Worm (Caenorhabditis elegans) whole organism, L4/young adult: ENCODE results near the gene epic-3.

ENCODE experiments used
- W03F9.2 ChIP-seq: fragments of 150-350 bp; optimal IDR thresholded peaks from 2 replicates; lab custom pipeline; 2014; ENCODE audit warnings: missing biosample characterization, missing genetic modification characterization
- dao-5 ChIP-seq: sonication (generic microtip); optimal IDR thresholded peaks from 2 replicates; lab custom pipeline; 2016; ENCODE audit warnings: missing genotype, missing genetic modification characterization, moderate library complexity, missing compliant biosample characterization
- him-1 ChIP-seq: sonication (generic microtip); optimal IDR thresholded peaks from 2 replicates; lab custom pipeline; 2016; ENCODE audit warnings: missing genotype, missing genetic modification reagents, missing genetic modification characterization, missing compliant biosample characterization

epic-3 gene

DNA sequence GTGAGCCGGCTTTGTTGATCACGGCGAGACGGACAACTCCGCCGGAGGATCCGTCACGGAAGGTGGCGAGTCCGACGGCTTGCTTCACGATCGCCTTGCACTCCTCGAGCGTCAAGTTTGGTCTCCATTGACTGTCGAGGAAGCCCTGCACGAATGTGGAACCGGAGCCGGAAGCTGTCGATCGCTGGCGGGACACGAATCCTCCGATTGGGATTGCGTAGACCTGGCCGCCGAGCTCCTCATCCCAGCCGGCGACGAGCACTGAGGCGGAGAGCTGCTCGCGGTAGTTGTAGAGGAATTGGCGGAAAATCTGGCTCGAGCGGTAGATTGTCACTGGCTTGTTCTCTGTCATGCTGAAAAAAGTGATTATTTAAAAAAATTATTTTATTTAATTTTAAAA, 15.2 kb downstream of the epic-3 start:
- TF ChIP-seq W03F9.2 (tag; lab: Kevin White, UChicago), result no peak

DNA sequence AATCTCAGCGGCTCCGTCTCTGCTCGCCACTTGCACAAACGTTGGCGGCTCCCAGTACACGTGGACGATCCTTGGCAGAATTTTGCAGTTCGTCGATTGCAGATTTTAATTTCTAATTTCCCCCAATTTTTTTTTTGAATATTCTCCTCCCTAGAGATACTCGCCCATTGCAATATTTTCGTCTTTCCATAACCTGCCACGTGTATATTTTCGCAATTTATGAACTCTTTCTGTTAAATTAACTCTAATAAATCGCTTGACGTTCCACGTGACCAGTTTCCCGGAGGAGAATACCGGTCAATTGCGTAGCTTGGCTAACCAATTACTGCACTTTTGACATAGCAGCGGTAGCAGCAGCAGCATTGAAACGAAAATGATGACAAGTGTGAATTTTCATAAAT, 15.8 kb downstream of the epic-3 start:
- no peak for TF ChIP-seq dao-5 (tag; lab: Kevin White, UChicago)
- TF ChIP-seq W03F9.2 (tag; lab: Kevin White, UChicago), result no peak
- no peak for TF ChIP-seq him-1 (tag; lab: Kevin White, UChicago)

- no peak for TF ChIP-seq W03F9.2 (tag; lab: Kevin White, UChicago)
- no peak for TF ChIP-seq dao-5 (tag; lab: Kevin White, UChicago)
- no peak for TF ChIP-seq him-1 (tag; lab: Kevin White, UChicago)
Observed at ce11 chrIV:1707960-1708359, 16.2 kb downstream of the epic-3 start.

DNA sequence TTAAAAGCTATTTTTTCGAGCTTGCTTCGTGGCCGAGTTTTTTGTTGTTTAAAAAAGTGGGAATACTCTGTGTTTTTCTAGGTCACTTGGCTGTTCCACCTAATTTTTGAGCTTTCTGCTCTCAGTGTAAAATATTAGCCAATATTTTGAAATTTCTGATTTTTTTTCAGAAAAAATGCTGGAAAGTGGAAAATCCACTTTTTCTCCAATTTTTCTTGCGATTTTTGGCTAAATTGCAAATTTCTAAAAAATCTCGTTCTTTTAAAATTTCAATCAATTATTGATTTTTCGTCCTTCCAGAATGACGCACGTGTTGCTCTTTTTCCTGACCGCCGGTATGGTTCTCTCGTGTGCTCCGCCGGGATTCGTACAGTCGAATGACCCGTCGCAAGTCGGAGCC, 17.2 kb downstream of the epic-3 start, which contains the start of gene K08D12.4:
TSS of gene K08D12.4 (plus strand) at position 301 of the 400 bp plus-strand sequence.
- no peak for TF ChIP-seq W03F9.2 (tag; lab: Kevin White, UChicago)
- TF ChIP-seq dao-5 (tag; lab: Kevin White, UChicago), result no peak
- no peak for TF ChIP-seq him-1 (tag; lab: Kevin White, UChicago)

ce11 chrIV:1699599-1699998, 24.6 kb downstream of the epic-3 start, which contains the start of gene bus-2:
Gene bus-2, plus strand, starts transcription at chrIV:1699899.
- TF ChIP-seq W03F9.2 (tag; lab: Kevin White, UChicago) (no peak), dao-5 (tag; lab: Kevin White, UChicago) (no peak), him-1 (tag; lab: Kevin White, UChicago) (no peak)

- TF ChIP-seq W03F9.2 (tag; lab: Kevin White, UChicago), result no peak
- TF ChIP-seq him-1 (tag; lab: Kevin White, UChicago), result no peak
- TF ChIP-seq dao-5 (tag; lab: Kevin White, UChicago), result no peak
Observed at ce11 chrIV:1691651-1692050, 32.5 kb downstream of the epic-3 start.

ce11 chrIV:1687151-1687550, 37.0 kb downstream of the epic-3 start:
- TF ChIP-seq W03F9.2 (tag; lab: Kevin White, UChicago) (no peak), dao-5 (tag; lab: Kevin White, UChicago) (no peak), him-1 (tag; lab: Kevin White, UChicago) (no peak)

- no peak for TF ChIP-seq him-1 (tag; lab: Kevin White, UChicago)
- no peak for TF ChIP-seq W03F9.2 (tag; lab: Kevin White, UChicago)
- TF ChIP-seq dao-5 (tag; lab: Kevin White, UChicago), result no peak
Observed at ce11 chrIV:1682066-1682465, 42.1 kb downstream of the epic-3 start, which contains the start of gene Y41D4B.24. Gene Y41D4B.24, minus strand, starts transcription at chrIV:1682166.

DNA sequence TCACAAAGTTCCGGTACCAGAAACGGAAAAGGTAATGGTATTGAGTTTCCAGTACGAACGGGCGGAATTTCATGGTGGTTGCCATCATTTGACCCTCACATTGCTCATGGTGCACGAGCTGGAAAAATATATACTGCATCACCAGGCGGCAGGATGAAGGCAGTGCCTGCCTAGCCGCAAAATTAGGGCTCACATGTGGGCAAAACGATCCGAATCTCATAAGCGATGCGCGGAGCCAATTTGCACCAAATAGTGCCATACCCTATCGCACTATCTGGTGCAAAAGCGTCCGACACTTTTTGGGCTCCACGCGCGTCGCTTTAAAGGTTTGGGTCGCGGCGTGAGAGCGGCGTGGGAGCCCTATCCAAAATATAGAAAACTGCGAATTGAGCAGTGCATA, 45.0 kb downstream of the epic-3 start:
- no peak for TF ChIP-seq dao-5 (tag; lab: Kevin White, UChicago)
- no peak for TF ChIP-seq W03F9.2 (tag; lab: Kevin White, UChicago)
- no peak for TF ChIP-seq him-1 (tag; lab: Kevin White, UChicago)

- TF ChIP-seq him-1 (tag; lab: Kevin White, UChicago) (no peak), dao-5 (tag; lab: Kevin White, UChicago) (no peak), W03F9.2 (tag; lab: Kevin White, UChicago) (no peak)
Observed at ce11 chrIV:1676926-1677325, 47.3 kb downstream of the epic-3 start.
